Fruit fly (Drosophila melanogaster) whole organism, prepupa: ENCODE results near the gene CG42238.

ENCODE experiments used
- Eip93F ChIP-seq: fragments of 200-800 bp; sonication (Bioruptor generic); optimal IDR thresholded peaks from 2 replicates; lab custom pipeline; 2016; ENCODE audit warnings: missing biosample characterization, mild to moderate bottlenecking, missing genetic modification characterization
- Hr39 ChIP-seq: fragments of 200-800 bp; sonication (Bioruptor generic); optimal IDR thresholded peaks from 2 replicates; lab custom pipeline; 2016; ENCODE audit warnings: missing biosample characterization, missing genetic modification characterization
- Sox102F ChIP-seq: fragments of 200-800 bp; sonication (Bioruptor generic); optimal IDR thresholded peaks from 2 replicates; lab custom pipeline; 2016; ENCODE audit warnings: missing biosample characterization, mild to moderate bottlenecking, missing genetic modification characterization

DNA sequence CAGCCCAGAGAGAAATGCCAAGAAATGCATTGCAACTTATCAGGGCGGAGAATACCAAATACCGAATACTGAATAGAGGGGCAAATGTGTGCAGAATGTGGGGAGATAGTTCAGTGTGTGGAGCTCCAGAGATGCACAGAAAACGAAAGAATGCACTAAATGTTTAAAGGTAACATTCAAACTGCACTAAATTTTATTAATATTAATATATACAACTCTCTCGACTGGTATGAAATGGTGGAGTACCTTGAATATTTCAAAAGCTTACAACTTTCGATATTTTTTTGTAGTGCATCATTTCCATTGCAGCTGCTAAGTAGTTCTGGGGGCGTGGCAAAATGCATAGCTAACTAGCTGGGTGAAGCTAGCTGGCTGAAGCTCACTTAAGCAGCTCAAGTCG lies 61.7 kb downstream of the CG42238 start:
- TF ChIP-seq Eip93F (GFP tag; lab: Kevin White, UChicago) (no peak), Hr39 (GFP tag; lab: Kevin White, UChicago) (no peak), Sox102F (GFP tag; lab: Kevin White, UChicago) (no peak)
